Worm (Caenorhabditis elegans): ENCODE results near the gene B0547.2.
A peak's percentile ranks its signal among the peaks of the same experiment; 100 is the strongest.

The B0547.2 gene

ce11 chrIV:5603321-5603720, 42.5 kb upstream of the B0547.2 start:
- TF ChIP-seq lin-32 (GFP tag; optimal IDR thresholded peaks at IDR 0.05) (no peak), unc-39 (tag; optimal IDR thresholded peaks at IDR 0.05) (no peak), mab-5 (tag; optimal IDR thresholded peaks at IDR 0.05) (no peak), pha-4 (tag; optimal IDR thresholded peaks at IDR 0.05) (peak; percentile 87), unc-120 (tag; optimal IDR thresholded peaks at IDR 0.05; ENCODE audit: poor library complexity, severe bottlenecking) (no peak), mls-2 (tag; optimal IDR thresholded peaks at IDR 0.05) (no peak), nhr-76 (tag; optimal IDR thresholded peaks at IDR 0.05) (no peak)

- TF ChIP-seq pha-4 (tag; optimal IDR thresholded peaks at IDR 0.05) (peak; percentile 89), cnd-1 (tag; optimal IDR thresholded peaks at IDR 0.05) (no peak), unc-120 (tag; optimal IDR thresholded peaks at IDR 0.05; ENCODE audit: poor library complexity, severe bottlenecking) (peak; percentile 37), hlh-1 (tag; optimal IDR thresholded peaks at IDR 0.05) (peak; percentile 38), mep-1 (tag; optimal IDR thresholded peaks at IDR 0.05) (peak; percentile 12)
Observed at ce11 chrIV:5604465-5604864, 41.3 kb upstream of the B0547.2 start.

DNA sequence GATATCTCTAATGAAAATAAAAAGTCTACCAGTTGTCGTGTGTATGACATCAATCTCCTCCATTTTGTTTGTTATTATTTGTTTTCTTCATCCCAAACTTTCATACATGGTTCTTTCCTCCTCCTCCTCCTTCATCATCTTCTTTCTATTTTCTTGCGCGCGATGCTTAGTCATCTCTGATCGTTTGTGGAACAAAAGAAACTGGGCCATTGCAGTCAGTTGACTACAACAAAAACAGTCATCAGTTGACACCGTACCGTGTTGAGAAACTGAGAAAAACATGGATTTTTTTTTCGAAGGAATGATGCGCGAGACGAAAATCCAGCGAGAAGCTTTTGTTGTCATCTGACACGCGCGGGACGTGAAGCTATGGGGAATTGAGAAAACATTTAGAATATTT, 40.6 kb upstream of the B0547.2 start:
- TF ChIP-seq unc-120 (tag; optimal IDR thresholded peaks at IDR 0.05; ENCODE audit: poor library complexity, severe bottlenecking) (no peak), mep-1 (tag; optimal IDR thresholded peaks at IDR 0.05) (no peak), nhr-28 (tag; optimal IDR thresholded peaks at IDR 0.05) (no peak), unc-39 (tag; optimal IDR thresholded peaks at IDR 0.05) (no peak), ham-2 (GFP tag; optimal IDR thresholded peaks at IDR 0.05) (no peak), lin-32 (GFP tag; optimal IDR thresholded peaks at IDR 0.05) (no peak), blmp-1 (tag; optimal IDR thresholded peaks at IDR 0.05) (no peak), sptf-1 (tag; optimal IDR thresholded peaks at IDR 0.05) (no peak), cnd-1 (tag; optimal IDR thresholded peaks at IDR 0.05) (no peak), tbx-8 (GFP tag; optimal IDR thresholded peaks at IDR 0.05) (no peak), ceh-43 (GFP tag; optimal IDR thresholded peaks at IDR 0.05) (no peak), mab-5 (tag; optimal IDR thresholded peaks at IDR 0.05) (no peak), flh-1 (GFP tag; optimal IDR thresholded peaks at IDR 0.05) (no peak)

DNA sequence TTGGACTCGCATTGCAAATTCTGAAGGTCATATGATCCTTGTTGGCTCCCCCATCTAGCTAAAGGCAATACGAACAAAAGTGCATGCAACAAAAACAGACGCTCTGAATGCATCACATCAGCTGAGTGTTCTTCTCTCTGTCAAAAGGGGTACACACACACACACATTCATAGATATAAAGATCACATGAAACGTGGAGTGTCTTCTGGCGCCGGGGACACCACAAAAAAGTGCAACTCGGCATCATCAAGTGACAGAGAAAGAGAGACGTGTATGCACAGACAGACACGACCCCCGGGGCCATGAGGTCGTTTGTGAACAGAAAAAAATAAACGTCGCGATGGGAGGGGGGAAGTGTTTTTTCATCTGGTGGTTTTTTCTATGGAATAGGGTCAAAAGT, 38.5 kb upstream of the B0547.2 start:
- no peak for TF ChIP-seq elt-3 (tag; optimal IDR thresholded peaks at IDR 0.05)
- peak; percentile 15 for TF ChIP-seq unc-120 (tag; optimal IDR thresholded peaks at IDR 0.05; ENCODE audit: poor library complexity, severe bottlenecking)
- TF ChIP-seq lin-32 (GFP tag; optimal IDR thresholded peaks at IDR 0.05) = no peak
- TF ChIP-seq nhr-237 (tag; optimal IDR thresholded peaks at IDR 0.05) = no peak
- TF ChIP-seq mls-2 (tag; optimal IDR thresholded peaks at IDR 0.05) = no peak

DNA sequence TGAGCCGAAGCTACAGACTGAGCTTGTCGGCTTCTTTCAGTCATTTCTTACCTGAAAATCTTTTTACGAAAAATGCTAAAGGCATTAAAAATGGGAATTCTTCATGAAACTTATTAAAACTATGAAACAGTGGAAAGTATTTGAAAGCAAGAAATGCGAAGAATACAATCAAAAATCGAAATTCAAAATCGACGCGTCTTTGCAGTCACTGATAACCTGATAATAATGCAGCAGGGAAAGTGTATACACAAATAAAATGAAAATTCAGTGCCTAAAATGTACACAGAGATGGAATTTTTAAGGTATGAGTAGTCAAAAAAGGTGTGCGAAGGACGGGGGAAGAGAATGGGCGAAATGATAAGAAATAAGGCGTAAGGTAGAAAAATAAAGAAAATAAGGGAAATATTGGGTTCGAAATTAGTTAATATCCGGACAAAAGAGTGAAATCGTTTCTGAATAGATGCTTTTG, 31.2 kb upstream of the B0547.2 start, which contains the start of gene C39H7.4:
C39H7.4 (minus strand) TSS at position 51 of the 469 bp plus-strand sequence.
- TF ChIP-seq unc-120 (tag; optimal IDR thresholded peaks at IDR 0.05; ENCODE audit: poor library complexity, severe bottlenecking) (no peak), unc-62 (GFP tag; optimal IDR thresholded peaks at IDR 0.05) (no peak), mls-2 (tag; optimal IDR thresholded peaks at IDR 0.05) (no peak), bed-3 (GFP tag; optimal IDR thresholded peaks at IDR 0.05) (no peak), ham-2 (GFP tag; optimal IDR thresholded peaks at IDR 0.05) (no peak), lin-32 (GFP tag; optimal IDR thresholded peaks at IDR 0.05) (no peak), nhr-12 (tag; optimal IDR thresholded peaks at IDR 0.05) (no peak), elt-1 (tag; optimal IDR thresholded peaks at IDR 0.05; ENCODE audit: borderline replicate concordance, insufficient read depth) (no peak), drap-1 (GFP tag; optimal IDR thresholded peaks at IDR 0.05) (no peak), ztf-11 (tag; optimal IDR thresholded peaks at IDR 0.05) (no peak), lsy-2 (tag; optimal IDR thresholded peaks at IDR 0.05) (no peak)

DNA sequence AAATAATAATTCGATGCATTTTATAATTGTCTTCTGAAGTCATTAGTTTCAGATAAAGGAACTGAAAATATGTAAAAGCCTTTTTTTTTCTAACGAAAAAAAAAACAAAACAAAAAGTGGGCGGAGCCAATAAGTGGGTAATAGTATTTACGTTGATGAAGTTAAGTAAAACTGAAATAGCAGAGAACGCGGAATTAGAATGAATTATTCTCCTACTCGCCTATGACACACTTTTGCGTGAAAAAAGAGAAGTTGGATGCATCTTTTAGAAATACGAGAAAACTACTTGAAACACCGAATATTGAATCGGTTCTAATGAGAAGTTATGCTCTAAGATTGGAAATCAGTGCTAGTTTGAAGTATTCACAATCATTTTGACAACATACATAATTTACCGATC, 26.2 kb upstream of the B0547.2 start, which contains the start of gene srsx-16:
srsx-16 (minus strand) TSS at position 101 of the 400 bp plus-strand sequence.
- TF ChIP-seq nhr-237 (tag; optimal IDR thresholded peaks at IDR 0.05) (no peak), ces-1 (GFP tag; optimal IDR thresholded peaks at IDR 0.05) (no peak), tbx-8 (GFP tag; optimal IDR thresholded peaks at IDR 0.05) (no peak), M03D4.4 (tag; optimal IDR thresholded peaks at IDR 0.05) (no peak), nhr-2 (tag; optimal IDR thresholded peaks at IDR 0.05) (no peak), lsy-2 (tag; optimal IDR thresholded peaks at IDR 0.05) (no peak), ztf-11 (tag; optimal IDR thresholded peaks at IDR 0.05) (no peak), zip-8 (tag; optimal IDR thresholded peaks at IDR 0.05) (no peak), sem-2 (GFP tag; optimal IDR thresholded peaks at IDR 0.05) (no peak), ceh-43 (GFP tag; optimal IDR thresholded peaks at IDR 0.05) (no peak), sptf-1 (tag; optimal IDR thresholded peaks at IDR 0.05) (no peak), lin-13 (tag; optimal IDR thresholded peaks at IDR 0.05) (no peak), mls-2 (tag; optimal IDR thresholded peaks at IDR 0.05) (no peak), nhr-12 (tag; optimal IDR thresholded peaks at IDR 0.05) (no peak), nhr-28 (tag; optimal IDR thresholded peaks at IDR 0.05) (no peak), elt-3 (tag; optimal IDR thresholded peaks at IDR 0.05) (no peak), pha-4 (tag; optimal IDR thresholded peaks at IDR 0.05) (no peak), elt-1 (tag; optimal IDR thresholded peaks at IDR 0.05; ENCODE audit: borderline replicate concordance, insufficient read depth) (no peak), unc-39 (tag; optimal IDR thresholded peaks at IDR 0.05) (no peak), snpc-4 (tag; optimal IDR thresholded peaks at IDR 0.05) (no peak)
